Worm (Caenorhabditis elegans) whole organism, L3 larva: ENCODE data around the gene ZK1098.11.

ENCODE experiments used
- daf-12 ChIP-seq: fragments of 150-350 bp; optimal IDR thresholded peaks from 2 replicates; lab custom pipeline; 2014; ENCODE audit warnings: missing biosample characterization, missing genetic modification reagents, missing genetic modification characterization
- elt-2 ChIP-seq: sonication (generic microtip); optimal IDR thresholded peaks from 2 replicates; lab custom pipeline; 2016; ENCODE audit warnings: missing genetic modification reagents, mild to moderate bottlenecking, missing genetic modification characterization, missing compliant biosample characterization
- nhr-11 ChIP-seq: fragments of 150-350 bp; optimal IDR thresholded peaks from 2 replicates; lab custom pipeline; 2014; ENCODE audit warnings: missing biosample characterization, missing genetic modification characterization
- nhr-12 ChIP-seq: fragments of 150-350 bp; optimal IDR thresholded peaks from 2 replicates; lab custom pipeline; 2014; ENCODE audit warnings: missing biosample characterization, missing genetic modification characterization
- pha-4 ChIP-seq: fragments of 150-350 bp; optimal IDR thresholded peaks from 2 replicates; lab custom pipeline; 2014; ENCODE audit warnings: missing biosample characterization, missing genetic modification reagents, missing genetic modification characterization
- snpc-4 ChIP-seq: fragments of 150-350 bp; optimal IDR thresholded peaks from 2 replicates; lab custom pipeline; 2014; ENCODE audit warnings: missing biosample characterization, missing genetic modification characterization
- unc-62 ChIP-seq: fragments of 150-350 bp; sonication (generic microtip); optimal IDR thresholded peaks from 4 replicates; lab custom pipeline; 2014; ENCODE audit warnings: missing biosample characterization, missing genetic modification reagents, missing genetic modification characterization
- ztf-11 ChIP-seq: fragments of 150-350 bp; optimal IDR thresholded peaks from 2 replicates; lab custom pipeline; 2014; ENCODE audit warnings: missing biosample characterization, missing genetic modification characterization

- TF ChIP-seq nhr-11: no peak
- no peak for TF ChIP-seq unc-62 (GFP tag; lab: Kevin White, UChicago)
- no peak for TF ChIP-seq pha-4
- TF ChIP-seq ztf-11: no peak
- TF ChIP-seq daf-12 (tag; lab: Kevin White, UChicago): no peak
- no peak for TF ChIP-seq elt-2 (tag; lab: Kevin White, UChicago)
- no peak for TF ChIP-seq nhr-12 (tag; lab: Kevin White, UChicago)
- no peak for TF ChIP-seq snpc-4
Measured at ce11 chrIII:9570869-9571268, 14.5 kb downstream of the ZK1098.11 start.
